Worm (Caenorhabditis elegans) whole organism, L4 larva: ENCODE measurements around the gene ect-2.

Source experiments
- F26F4.8 ChIP-seq: fragments of 200-800 bp; sonication (Bioruptor generic); conservative IDR thresholded peaks from 2 replicates; pipeline ENCODE4 v1.3.6; 2022; ENCODE audit warnings: missing genetic modification characterization, missing compliant biosample characterization
- F49E8.2 ChIP-seq: sonication (generic microtip); optimal IDR thresholded peaks from 2 replicates; lab custom pipeline; 2016; ENCODE audit warnings: missing compliant biosample characterization, mild to moderate bottlenecking, missing genetic modification characterization, borderline replicate concordance
- T20F7.1 ChIP-seq: fragments of 200-800 bp; sonication (Bioruptor generic); optimal IDR thresholded peaks from 2 replicates; lab custom pipeline; 2018; ENCODE audit warnings: mild to moderate bottlenecking, missing genetic modification characterization, missing compliant biosample characterization
- T26A8.4 ChIP-seq: fragments of 200-800 bp; sonication (Bioruptor generic); IDR thresholded peaks from 2 replicates; pipeline ENCODE4 v1.3.6; 2022; ENCODE audit warnings: missing genetic modification characterization, missing compliant biosample characterization
- Y105C5A.15 ChIP-seq: fragments of 200-800 bp; sonication (Bioruptor generic); IDR thresholded peaks from 2 replicates; pipeline ENCODE4 v1.3.6; 2022; ENCODE audit warnings: missing genetic modification characterization, missing compliant biosample characterization
- aha-1 ChIP-seq: fragments of 150-350 bp; peaks from one replicate; lab custom pipeline; 2014; ENCODE audit warnings: missing biosample characterization, missing genetic modification characterization
- ceh-28 ChIP-seq: fragments of 150-350 bp; optimal IDR thresholded peaks from 2 replicates; lab custom pipeline; 2014; ENCODE audit warnings: missing biosample characterization, missing genetic modification reagents, missing genetic modification characterization
- ceh-32 ChIP-seq: sonication (generic microtip); optimal IDR thresholded peaks from 2 replicates; lab custom pipeline; 2016; ENCODE audit warnings: mild to moderate bottlenecking, missing genetic modification characterization, missing compliant biosample characterization; ENCODE audit not compliant: poor library complexity
- ceh-44 ChIP-seq: fragments of 200-800 bp; sonication (Bioruptor generic); IDR thresholded peaks from 2 replicates; pipeline ENCODE4 v1.3.6; 2022; ENCODE audit warnings: missing genetic modification reagents, missing genetic modification characterization, missing compliant biosample characterization
- ceh-82 ChIP-seq: sonication (generic microtip); optimal IDR thresholded peaks from 2 replicates; lab custom pipeline; 2017; ENCODE audit warnings: missing biosample characterization, missing genetic modification characterization
- ces-1 ChIP-seq: fragments of 150-350 bp; sonication (generic microtip); optimal IDR thresholded peaks from 4 replicates; lab custom pipeline; 2014; ENCODE audit warnings: missing biosample characterization, missing genetic modification reagents, missing genetic modification characterization
- daf-12 ChIP-seq: fragments of 150-350 bp; optimal IDR thresholded peaks from 2 replicates; lab custom pipeline; 2014; ENCODE audit warnings: missing biosample characterization, missing genetic modification reagents, missing genetic modification characterization
- dpl-1 ChIP-seq: fragments of 150-350 bp; optimal IDR thresholded peaks from 2 replicates; lab custom pipeline; 2014; ENCODE audit warnings: missing biosample characterization, missing genetic modification reagents, missing genetic modification characterization
- gei-8 ChIP-seq: fragments of 200-800 bp; sonication (Bioruptor generic); optimal IDR thresholded peaks from 2 replicates; lab custom pipeline; 2018; ENCODE audit warnings: mild to moderate bottlenecking, missing genetic modification characterization, missing compliant biosample characterization
- hlh-11 ChIP-seq: fragments of 200-800 bp; sonication (Bioruptor generic); optimal IDR thresholded peaks from 2 replicates; lab custom pipeline; 2018; ENCODE audit warnings: mild to moderate bottlenecking, missing genetic modification characterization, missing compliant biosample characterization
- hlh-30 ChIP-seq: sonication (generic microtip); optimal IDR thresholded peaks from 2 replicates; lab custom pipeline; 2017; ENCODE audit warnings: antibody characterized with exemption, mild to moderate bottlenecking, missing genetic modification characterization, missing compliant biosample characterization; ENCODE audit not compliant: insufficient read depth
- hmg-1.1 ChIP-seq: fragments of 200-800 bp; sonication (Bioruptor generic); IDR thresholded peaks from 2 replicates; pipeline ENCODE4 v1.3.6; 2022; ENCODE audit warnings: missing genetic modification reagents, missing genetic modification characterization, missing compliant biosample characterization
- jun-1 ChIP-seq: fragments of 150-350 bp; optimal IDR thresholded peaks from 2 replicates; lab custom pipeline; 2014; ENCODE audit warnings: missing biosample characterization, missing genetic modification reagents, missing genetic modification characterization
- lim-7 ChIP-seq: fragments of 200-800 bp; sonication (Bioruptor generic); IDR thresholded peaks from 2 replicates; pipeline ENCODE4 v1.3.6; 2022; ENCODE audit warnings: missing genetic modification characterization, missing compliant biosample characterization
- lin-39 ChIP-seq: fragments of 150-350 bp; optimal IDR thresholded peaks from 2 replicates; lab custom pipeline; 2014; ENCODE audit warnings: missing biosample characterization, missing genetic modification reagents, missing genetic modification characterization
- lir-3 ChIP-seq: sonication (generic microtip); optimal IDR thresholded peaks from 2 replicates; lab custom pipeline; 2016; ENCODE audit warnings: mild to moderate bottlenecking, missing genetic modification characterization, missing compliant biosample characterization
- lsy-2 ChIP-seq, 2 experiments: fragments of 150-350 bp in 1 of 2; sonication (generic microtip) in 1 of 2; optimal IDR thresholded peaks; 2 replicates each; lab custom pipeline; 2014 to 2017; ENCODE audit warnings: missing biosample characterization in 2 of 2, missing genetic modification characterization in 2 of 2
- mdl-1 ChIP-seq, 2 experiments: fragments of 150-350 bp in 1 of 2; sonication (generic microtip) in 1 of 2; optimal IDR thresholded peaks; 2 replicates each; lab custom pipeline; 2014 to 2017; ENCODE audit warnings: missing biosample characterization in 2 of 2, missing genetic modification characterization in 2 of 2
- mdt-29 ChIP-seq: fragments of 200-800 bp; sonication (Bioruptor generic); IDR thresholded peaks from 2 replicates; pipeline ENCODE4 v1.3.6; 2022; ENCODE audit warnings: missing genetic modification reagents, missing genetic modification characterization, missing compliant biosample characterization
- mes-2 ChIP-seq: sonication (generic microtip); optimal IDR thresholded peaks from 2 replicates; lab custom pipeline; 2016; ENCODE audit warnings: missing genotype, mild to moderate bottlenecking, missing genetic modification characterization, missing compliant biosample characterization; ENCODE audit not compliant: poor library complexity, severe bottlenecking
- nhr-102 ChIP-seq: sonication (generic microtip); optimal IDR thresholded peaks from 2 replicates; lab custom pipeline; 2016; ENCODE audit warnings: mild to moderate bottlenecking, missing genetic modification characterization, moderate library complexity, missing compliant biosample characterization
- nhr-111 ChIP-seq: fragments of 200-800 bp; sonication (Bioruptor generic); optimal IDR thresholded peaks from 2 replicates; lab custom pipeline; 2018; ENCODE audit warnings: mild to moderate bottlenecking, missing genetic modification characterization, missing compliant biosample characterization
- nhr-28 ChIP-seq: fragments of 150-350 bp; optimal IDR thresholded peaks from 2 replicates; lab custom pipeline; 2014; ENCODE audit warnings: missing biosample characterization, missing genetic modification characterization
- nhr-41 ChIP-seq: fragments of 200-800 bp; sonication (Bioruptor generic); IDR thresholded peaks from 2 replicates; pipeline ENCODE4 v1.3.6; 2022; ENCODE audit warnings: missing genetic modification reagents, missing genetic modification characterization, missing compliant biosample characterization
- nhr-42 ChIP-seq: fragments of 200-800 bp; sonication (Bioruptor generic); IDR thresholded peaks from 2 replicates; pipeline ENCODE4 v1.3.6; 2022; ENCODE audit warnings: missing genetic modification characterization, missing compliant biosample characterization
- pha-4 ChIP-seq, 2 experiments: fragments of 150-350 bp in 1 of 2; fragments of 200-800 bp in 1 of 2; sonication (Bioruptor generic) in 1 of 2; IDR thresholded peaks in 1 of 2; optimal IDR thresholded peaks in 1 of 2; 2 replicates each; pipeline versions ENCODE4 v1.3.6 to Lab custom; 2014 to 2022; ENCODE audit warnings: missing genetic modification characterization in 2 of 2, missing genetic modification reagents in 2 of 2, missing biosample characterization in 1 of 2, missing compliant biosample characterization in 1 of 2
- pqm-1 ChIP-seq: sonication (generic microtip); optimal IDR thresholded peaks from 2 replicates; lab custom pipeline; 2017; ENCODE audit warnings: missing biosample characterization, missing genetic modification characterization
- set-16 ChIP-seq: fragments of 200-800 bp; sonication (Bioruptor generic); IDR thresholded peaks from 2 replicates; pipeline ENCODE4 v1.3.6; 2022; ENCODE audit warnings: missing genetic modification reagents, missing genetic modification characterization, missing compliant biosample characterization
- snpc-4 ChIP-seq: fragments of 150-350 bp; optimal IDR thresholded peaks from 2 replicates; lab custom pipeline; 2014; ENCODE audit warnings: missing biosample characterization, missing genetic modification characterization
- unc-130 ChIP-seq: sonication (generic microtip); optimal IDR thresholded peaks from 2 replicates; lab custom pipeline; 2016; ENCODE audit warnings: missing genetic modification reagents, missing genetic modification characterization, missing compliant biosample characterization
- zfp-3 ChIP-seq: fragments of 200-800 bp; sonication (Bioruptor generic); conservative IDR thresholded peaks from 2 replicates; pipeline ENCODE4 v1.3.6; 2022; ENCODE audit warnings: missing genetic modification reagents, missing genetic modification characterization, missing compliant biosample characterization
- ztf-7 ChIP-seq: fragments of 150-350 bp; optimal IDR thresholded peaks from 2 replicates; lab custom pipeline; 2014; ENCODE audit warnings: missing biosample characterization, missing genetic modification characterization

The ect-2 gene

DNA sequence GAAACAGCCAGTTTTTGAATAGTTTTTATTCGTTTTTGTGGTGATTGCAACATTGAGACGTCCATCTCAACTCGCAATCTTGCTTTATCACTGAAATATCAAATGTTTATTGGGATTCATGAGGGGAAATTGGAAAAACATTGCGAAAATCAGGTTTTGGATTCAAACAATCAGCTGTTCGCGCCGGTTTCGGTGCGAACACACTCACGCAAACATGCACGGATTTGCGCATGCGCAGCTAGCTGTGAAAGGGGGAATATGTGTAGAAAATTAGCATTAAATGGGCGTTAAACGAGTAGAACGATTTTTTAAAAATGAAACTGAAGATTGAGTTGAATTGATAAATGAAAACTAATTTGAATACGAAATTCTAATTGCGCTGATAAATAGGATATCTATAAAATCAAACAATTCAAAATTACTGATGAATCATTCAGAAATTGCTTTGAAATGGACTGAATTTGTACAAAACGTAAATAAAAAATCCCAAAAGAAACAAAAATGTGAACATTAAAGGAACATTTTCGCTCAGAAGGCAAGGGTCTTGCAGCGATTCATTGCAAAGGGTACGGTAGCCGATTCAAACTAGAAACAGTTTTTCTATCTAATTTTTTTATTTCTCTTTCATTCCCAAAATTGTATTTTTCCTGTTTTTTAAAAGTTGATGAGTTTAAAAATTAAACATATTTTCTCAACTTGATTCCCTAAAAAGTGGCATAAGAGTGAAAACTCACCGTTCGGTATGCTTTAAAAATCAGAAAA is at the start of gene ect-2:
ect-2 (minus strand) TSS at position 762 of the 762 bp plus-strand sequence.
- TF ChIP-seq ceh-28 (no peak), hlh-11 (peak; percentile 63), ceh-32 (tag; lab: Kevin White, UChicago) (no peak), ceh-82 (no peak), ztf-7 (no peak), mdt-29 (GFP tag; lab: Robert Waterston, UW) (no peak), T20F7.1 (GFP tag; lab: Kevin White, UChicago) (no peak), Y105C5A.15 (GFP tag; lab: Robert Waterston, UW) (no peak), F26F4.8 (GFP tag; lab: Robert Waterston, UW) (no peak), pqm-1 (tag; lab: Kevin White, UChicago) (no peak), zfp-3 (no peak), lin-39 (tag; lab: Kevin White, UChicago) (no peak), snpc-4 (tag; lab: Kevin White, UChicago) (no peak), ceh-44 (GFP tag; lab: Robert Waterston, UW) (no peak), nhr-28 (tag; lab: Kevin White, UChicago) (no peak), dpl-1 (GFP tag; lab: Kevin White, UChicago) (peak; percentile 86), unc-130 (GFP tag; lab: Kevin White, UChicago) (peak; percentile 29), mes-2 (tag; lab: Kevin White, UChicago) (peak; percentile 44), aha-1 (tag; lab: Kevin White, UChicago) (peak; percentile 39), nhr-111 (GFP tag; lab: Kevin White, UChicago) (no peak), T26A8.4 (GFP tag; lab: Robert Waterston, UW) (no peak), F49E8.2 (tag; lab: Kevin White, UChicago) (peak; percentile 21), hmg-1.1 (0 out of 2 replicates have a peak, but pooled peaks have one; percentile 18), daf-12 (tag; lab: Kevin White, UChicago) (no peak), nhr-102 (no peak), lim-7 (no peak), jun-1 (no peak), hlh-30 (no peak)

DNA sequence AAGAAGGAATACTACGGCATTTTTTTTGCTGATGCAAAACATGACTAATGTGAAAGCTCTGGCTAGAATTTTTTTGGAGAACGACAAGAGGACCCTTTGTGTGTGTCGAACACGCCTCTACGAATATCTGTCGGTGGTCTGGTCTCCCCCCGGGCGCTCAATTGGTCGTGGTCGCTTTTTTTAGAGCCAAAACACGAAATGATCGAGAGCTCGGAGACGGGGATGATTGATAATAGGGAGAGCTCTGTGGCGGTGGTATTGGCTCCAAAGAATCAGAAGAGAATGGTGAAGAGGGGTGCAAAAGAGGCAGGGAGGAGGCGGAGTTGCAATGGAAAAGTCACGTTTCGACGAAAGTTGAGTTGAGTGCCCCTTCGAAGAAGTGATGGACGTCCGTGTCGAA is 45.8 kb upstream of the ect-2 start:
- TF ChIP-seq gei-8 (GFP tag; lab: Kevin White, UChicago) (no peak), set-16 (GFP tag; lab: Robert Waterston, UW) (0 out of 2 replicates have a peak, but pooled peaks have one; percentile 14), hmg-1.1 (0 out of 2 replicates have a peak, but pooled peaks have one; percentile 21)

DNA sequence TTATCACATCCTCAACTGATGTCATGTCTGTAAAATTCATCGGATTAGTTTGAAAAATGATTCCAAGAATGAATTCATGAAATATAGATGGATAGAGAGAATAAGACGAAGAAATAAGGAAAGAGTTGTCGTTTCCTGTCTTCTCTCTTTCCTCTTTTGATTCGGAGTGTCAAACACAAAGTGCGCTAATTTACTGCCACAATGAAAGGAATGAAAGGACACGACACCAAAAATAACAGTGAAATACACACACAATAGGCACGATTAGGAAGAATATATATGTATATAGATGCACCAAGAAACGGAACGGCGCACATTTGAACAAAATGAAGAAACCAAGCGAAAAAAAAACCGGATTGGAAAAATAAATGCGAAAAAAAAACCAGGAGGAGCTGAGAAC is 45.3 kb upstream of the ect-2 start, which contains the start of gene VM106R.1:
VM106R.1 (minus strand) TSS at position 101 of the 400 bp plus-strand sequence.
- TF ChIP-seq mdl-1 (tag; optimal IDR thresholded peaks at IDR 0.05; lab: Kevin White, UChicago) (no peak), dpl-1 (GFP tag; lab: Kevin White, UChicago) (no peak), nhr-42 (GFP tag; lab: Robert Waterston, UW) (no peak), pha-4 (GFP tag; IDR thresholded peaks at IDR 0.05; lab: Robert Waterston, UW) (no peak), pha-4 (tag; optimal IDR thresholded peaks at IDR 0.05; lab: Kevin White, UChicago) (no peak), nhr-41 (no peak), ces-1 (GFP tag; lab: Kevin White, UChicago) (no peak), Y105C5A.15 (GFP tag; lab: Robert Waterston, UW) (no peak), lsy-2 (tag; optimal IDR thresholded peaks at IDR 0.05; lab: Kevin White, UChicago) (no peak), lir-3 (no peak)
